Fruit fly (Drosophila melanogaster) whole organism, embryonic: ENCODE measurements around the gene CG15553.

Experiments
- Abd-B ChIP-seq: fragments of 200-800 bp; sonication (Bioruptor generic); optimal IDR thresholded peaks from 2 replicates; lab custom pipeline; 2018; ENCODE audit warnings: missing biosample characterization, mild to moderate bottlenecking, missing genetic modification characterization, moderate library complexity
- Bdp1 ChIP-seq: fragments of 200-800 bp; sonication (Bioruptor generic); optimal IDR thresholded peaks from 3 replicates; lab custom pipeline; 2016; ENCODE audit warnings: missing biosample characterization, missing genetic modification characterization
- C15 ChIP-seq: fragments of 200-800 bp; sonication (Bioruptor generic); IDR thresholded peaks from 3 replicates; pipeline ENCODE4 v1.3.6; 2022; ENCODE audit warnings: missing biosample characterization, missing genetic modification characterization
- CG10543 ChIP-seq: fragments of 200-800 bp; sonication (Bioruptor generic); optimal IDR thresholded peaks from 3 replicates; lab custom pipeline; 2017; ENCODE audit warnings: missing biosample characterization, mild to moderate bottlenecking, missing genetic modification characterization, moderate library complexity
- CG10654 ChIP-seq: fragments of 200-800 bp; sonication (Bioruptor generic); optimal IDR thresholded peaks from 2 replicates; lab custom pipeline; 2016; ENCODE audit warnings: missing biosample characterization, missing genetic modification characterization
- CG11247 ChIP-seq: fragments of 200-800 bp; sonication (Bioruptor generic); IDR thresholded peaks from 2 replicates; pipeline ENCODE4 v1.3.6; 2022; ENCODE audit warnings: missing biosample characterization, missing genetic modification characterization
- CG14014 ChIP-seq: fragments of 200-800 bp; sonication (Bioruptor generic); IDR thresholded peaks from 2 replicates; pipeline ENCODE4 v1.3.6; 2022; ENCODE audit warnings: missing biosample characterization, missing genetic modification characterization
- CG16779 ChIP-seq: fragments of 200-800 bp; sonication (Bioruptor generic); IDR thresholded peaks from 2 replicates; pipeline ENCODE4 v1.3.6; 2022; ENCODE audit warnings: missing biosample characterization, missing genetic modification characterization
- CG2129 ChIP-seq: fragments of 200-800 bp; sonication (Bioruptor generic); IDR thresholded peaks from 2 replicates; pipeline ENCODE4 v1.3.6; 2022; ENCODE audit warnings: missing biosample characterization, missing genetic modification characterization; ENCODE audit not compliant: partially characterized antibody
- CG3281 ChIP-seq: fragments of 200-800 bp; sonication (Bioruptor generic); optimal IDR thresholded peaks from 3 replicates; lab custom pipeline; 2017; ENCODE audit warnings: missing biosample characterization, mild to moderate bottlenecking, missing genetic modification characterization
- CG34376 ChIP-seq: fragments of 200-800 bp; sonication (Bioruptor generic); optimal IDR thresholded peaks from 2 replicates; lab custom pipeline; 2018; ENCODE audit warnings: missing biosample characterization, mild to moderate bottlenecking, missing genetic modification characterization
- CG5180 ChIP-seq: fragments of 200-800 bp; sonication (Bioruptor generic); optimal IDR thresholded peaks from 3 replicates; lab custom pipeline; 2017; ENCODE audit warnings: missing biosample characterization, missing genetic modification characterization, mild to moderate bottlenecking, moderate library complexity, missing genetic modification reagents
- CG7963 ChIP-seq: fragments of 200-800 bp; sonication (Bioruptor generic); IDR thresholded peaks from 3 replicates; pipeline ENCODE4 v1.3.6; 2022; ENCODE audit warnings: missing biosample characterization, missing genetic modification characterization; ENCODE audit not compliant: partially characterized antibody
- Chrac-16 ChIP-seq: fragments of 200-800 bp; sonication (Bioruptor generic); optimal IDR thresholded peaks from 3 replicates; lab custom pipeline; 2016; ENCODE audit warnings: missing biosample characterization, missing genetic modification characterization
- Dll ChIP-seq: fragments of 200-800 bp; sonication (Bioruptor generic); IDR thresholded peaks from 4 replicates; pipeline ENCODE4 v1.3.6; 2022; ENCODE audit warnings: missing biosample characterization, missing genetic modification characterization; ENCODE audit not compliant: partially characterized antibody
- HLH4C ChIP-seq: fragments of 200-800 bp; sonication (Bioruptor generic); IDR thresholded peaks from 3 replicates; pipeline ENCODE4 v1.3.6; 2022; ENCODE audit warnings: missing biosample characterization, missing genetic modification characterization; ENCODE audit not compliant: partially characterized antibody
- HLHmδ ChIP-seq: fragments of 200-800 bp; sonication (Bioruptor generic); optimal IDR thresholded peaks from 2 replicates; lab custom pipeline; 2018; ENCODE audit warnings: missing biosample characterization, mild to moderate bottlenecking, missing genetic modification characterization, moderate library complexity
- Hr51 ChIP-seq, 2 experiments: fragments of 200-800 bp; sonication (Bioruptor generic); optimal IDR thresholded peaks; 2 replicates in 1 of 2; 3 replicates in 1 of 2; lab custom pipeline; 2016 to 2018; ENCODE audit warnings: missing biosample characterization in 2 of 2, missing genetic modification characterization in 2 of 2, mild to moderate bottlenecking in 1 of 2, moderate library complexity in 1 of 2
- Kr ChIP-seq: fragments of 200-800 bp; sonication (Bioruptor generic); optimal IDR thresholded peaks from 2 replicates; lab custom pipeline; 2017; ENCODE audit warnings: missing biosample characterization, mild to moderate bottlenecking, missing genetic modification characterization
- Lpt ChIP-seq: fragments of >200 bp; optimal IDR thresholded peaks from 2 replicates; lab custom pipeline; 2018; ENCODE audit warnings: missing biosample characterization, missing genetic modification characterization
- Neu2 ChIP-seq: fragments of 200-800 bp; sonication (Bioruptor generic); optimal IDR thresholded peaks from 3 replicates; lab custom pipeline; 2016; ENCODE audit warnings: missing biosample characterization, missing genetic modification characterization, borderline replicate concordance
- Nf-YA ChIP-seq: fragments of 200-800 bp; sonication (Bioruptor generic); IDR thresholded peaks from 2 replicates; pipeline ENCODE4 v1.3.6; 2022; ENCODE audit warnings: missing biosample characterization, missing genetic modification characterization
- Poxn ChIP-seq: fragments of 200-800 bp; sonication (Bioruptor generic); IDR thresholded peaks from 2 replicates; pipeline ENCODE4 v1.3.6; 2022; ENCODE audit warnings: missing biosample characterization, missing genetic modification characterization
- Rfx ChIP-seq: fragments of 200-800 bp; sonication (Bioruptor generic); IDR thresholded peaks from 2 replicates; pipeline ENCODE4 v1.3.6; 2022; ENCODE audit warnings: missing biosample characterization, missing genetic modification characterization
- Ssrp ChIP-seq: fragments of 200-800 bp; sonication (Bioruptor generic); optimal IDR thresholded peaks from 2 replicates; lab custom pipeline; 2018; ENCODE audit warnings: missing biosample characterization, mild to moderate bottlenecking, missing genetic modification characterization, moderate library complexity
- Stat92E ChIP-seq, 3 experiments: fragments of >200 bp in 2 of 3; fragments of 200-800 bp in 1 of 3; sonication (Bioruptor generic) in 1 of 3; optimal IDR thresholded peaks; 2 replicates each; lab custom pipeline; 2017 to 2019; ENCODE audit warnings: missing biosample characterization in 3 of 3, missing genetic modification characterization in 3 of 3, mild to moderate bottlenecking in 1 of 3, moderate library complexity in 1 of 3
- ash1 ChIP-seq: fragments of 200-800 bp; sonication (Bioruptor generic); optimal IDR thresholded peaks from 2 replicates; lab custom pipeline; 2018; ENCODE audit warnings: missing biosample characterization, mild to moderate bottlenecking, missing genetic modification characterization
- az2 ChIP-seq: fragments of 200-800 bp; sonication (Bioruptor generic); optimal IDR thresholded peaks from 3 replicates; lab custom pipeline; 2016; ENCODE audit warnings: missing biosample characterization, missing genetic modification characterization
- bowl ChIP-seq: fragments of 200-800 bp; sonication (Bioruptor generic); IDR thresholded peaks from 2 replicates; pipeline ENCODE4 v1.3.6; 2022; ENCODE audit warnings: missing biosample characterization, missing genetic modification characterization
- cad ChIP-seq: fragments of >200 bp; optimal IDR thresholded peaks from 2 replicates; lab custom pipeline; 2017; ENCODE audit warnings: missing biosample characterization, missing genetic modification characterization
- cas ChIP-seq: fragments of 200-800 bp; sonication (Bioruptor generic); IDR thresholded peaks from 2 replicates; pipeline ENCODE4 v1.3.6; 2022; ENCODE audit warnings: missing biosample characterization, missing genetic modification characterization
- ci ChIP-seq: fragments of 200-800 bp; sonication (Bioruptor generic); IDR thresholded peaks from 3 replicates; pipeline ENCODE4 v1.3.6; 2022; ENCODE audit warnings: missing biosample characterization, missing genetic modification characterization
- cwo ChIP-seq: fragments of 200-800 bp; sonication (Bioruptor generic); optimal IDR thresholded peaks from 3 replicates; lab custom pipeline; 2017; ENCODE audit warnings: missing biosample characterization, missing genetic modification characterization, mild to moderate bottlenecking, moderate library complexity, missing genetic modification reagents
- esg ChIP-seq: fragments of 200-800 bp; sonication (Bioruptor generic); conservative IDR thresholded peaks from 2 replicates; pipeline ENCODE4 v1.3.6; 2022; ENCODE audit warnings: missing biosample characterization, missing genetic modification characterization
- fd64A ChIP-seq: fragments of 200-800 bp; sonication (Bioruptor generic); optimal IDR thresholded peaks from 3 replicates; lab custom pipeline; 2018; ENCODE audit warnings: missing biosample characterization, mild to moderate bottlenecking, missing genetic modification characterization
- fru ChIP-seq: fragments of >200 bp; optimal IDR thresholded peaks from 2 replicates; lab custom pipeline; 2017
- h ChIP-seq: fragments of >200 bp; optimal IDR thresholded peaks from 2 replicates; lab custom pipeline; 2017
- mld ChIP-seq: fragments of 200-800 bp; sonication (Bioruptor generic); IDR thresholded peaks from 3 replicates; pipeline ENCODE4 v1.3.6; 2022; ENCODE audit warnings: missing biosample characterization, missing genetic modification characterization; ENCODE audit not compliant: partially characterized antibody
- nerfin-1 ChIP-seq: fragments of 200-800 bp; sonication (Bioruptor generic); optimal IDR thresholded peaks from 3 replicates; lab custom pipeline; 2019; ENCODE audit warnings: missing biosample characterization, mild to moderate bottlenecking, missing genetic modification characterization, moderate library complexity
- nerfin-2 ChIP-seq: fragments of 200-800 bp; sonication (Bioruptor generic); IDR thresholded peaks from 2 replicates; pipeline ENCODE4 v1.3.6; 2022; ENCODE audit warnings: missing biosample characterization, missing genetic modification characterization; ENCODE audit not compliant: partially characterized antibody
- oc ChIP-seq: fragments of 200-800 bp; sonication (Bioruptor generic); optimal IDR thresholded peaks from 2 replicates; lab custom pipeline; 2018; ENCODE audit warnings: missing biosample characterization, mild to moderate bottlenecking, missing genetic modification characterization, moderate library complexity
- pan ChIP-seq, 4 experiments: fragments of >200 bp in 3 of 4; fragments of 200-800 bp in 1 of 4; sonication (Bioruptor generic) in 1 of 4; optimal IDR thresholded peaks in 3 of 4; IDR thresholded peaks in 1 of 4; 2 replicates each; pipeline versions ENCODE4 v1.3.6 to Lab custom; 2017 to 2022; ENCODE audit warnings: missing biosample characterization in 2 of 4, missing genetic modification characterization in 2 of 4, mixed read lengths in 1 of 4
- pb ChIP-seq: fragments of 200-800 bp; sonication (Bioruptor generic); optimal IDR thresholded peaks from 3 replicates; lab custom pipeline; 2016; ENCODE audit warnings: missing biosample characterization, missing genetic modification characterization
- psq ChIP-seq: fragments of 200-800 bp; sonication (Bioruptor generic); optimal IDR thresholded peaks from 2 replicates; lab custom pipeline; 2017; ENCODE audit warnings: missing biosample characterization, missing genetic modification characterization
- sens-2 ChIP-seq: fragments of 200-800 bp; sonication (Bioruptor generic); IDR thresholded peaks from 2 replicates; pipeline ENCODE4 v1.3.6; 2022; ENCODE audit warnings: missing biosample characterization, missing genetic modification characterization
- stc ChIP-seq: fragments of 200-800 bp; sonication (Bioruptor generic); IDR thresholded peaks from 2 replicates; pipeline ENCODE4 v1.3.6; 2022; ENCODE audit warnings: missing biosample characterization, missing genetic modification characterization
- tll ChIP-seq, 2 experiments: fragments of 200-800 bp in 1 of 2; fragments of >200 bp in 1 of 2; sonication (Bioruptor generic) in 1 of 2; optimal IDR thresholded peaks; 2 replicates each; lab custom pipeline; 2017 to 2019; ENCODE audit warnings: missing biosample characterization in 2 of 2, missing genetic modification characterization in 2 of 2, mild to moderate bottlenecking in 1 of 2, moderate library complexity in 1 of 2
- zfh2 ChIP-seq: fragments of 200-800 bp; sonication (Bioruptor generic); optimal IDR thresholded peaks from 2 replicates; lab custom pipeline; 2016; ENCODE audit warnings: missing biosample characterization, missing genetic modification characterization

The CG15553 gene

DNA sequence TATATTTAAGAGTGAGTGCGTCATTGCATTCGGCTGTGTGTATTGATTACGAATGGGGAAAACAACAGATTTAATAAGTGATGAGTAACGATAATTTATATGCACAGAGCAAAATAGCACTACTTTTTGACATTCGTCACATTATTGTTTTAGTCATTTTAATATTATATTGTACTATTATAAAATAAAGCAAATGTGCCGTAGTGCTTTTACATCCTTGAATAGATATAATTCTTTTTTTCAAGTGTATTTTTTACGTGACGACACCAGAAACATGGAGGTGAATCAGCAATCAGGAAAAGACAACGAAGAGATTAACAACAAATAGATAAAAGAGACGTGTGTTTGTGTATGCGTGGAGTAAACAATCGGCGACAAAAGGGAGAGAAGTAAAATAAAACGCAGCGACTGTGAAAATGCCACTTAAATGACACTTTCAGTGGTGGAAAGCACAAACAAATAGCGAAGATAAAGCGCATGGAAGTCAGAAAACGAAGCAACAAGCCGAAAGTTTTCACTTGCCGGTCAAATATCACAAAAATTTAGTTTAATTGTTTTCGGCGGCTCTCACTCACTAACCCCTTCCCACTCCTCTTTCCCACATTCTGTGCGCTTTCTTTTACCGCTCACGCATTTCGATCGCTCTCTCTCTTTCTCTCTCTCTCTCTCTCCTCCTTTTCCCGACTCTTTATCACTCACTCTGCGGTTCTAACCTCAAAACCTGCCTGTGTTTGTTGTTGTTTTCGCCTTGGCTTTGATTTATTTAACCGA lies 41.7 kb downstream of the CG15553 start (continued):
- TF ChIP-seq mld (GFP tag; lab: Robert Waterston, UW), result no peak
- no peak for TF ChIP-seq CG11247 (GFP tag; lab: Robert Waterston, UW)
- peak; percentile 71 for TF ChIP-seq Chrac-16 (GFP tag; lab: Kevin White, UChicago)
- TF ChIP-seq zfh2 (GFP tag; lab: Kevin White, UChicago), result peak; percentile 30
- no peak for TF ChIP-seq ash1 (GFP tag; lab: Kevin White, UChicago)
- no peak for TF ChIP-seq tll (GFP tag; optimal IDR thresholded peaks at IDR 0.05; lab: Kevin White, UChicago)
- TF ChIP-seq CG16779 (GFP tag; lab: Robert Waterston, UW), result no peak
- TF ChIP-seq Ssrp (tag; lab: Kevin White, UChicago), result peak; percentile 87
- TF ChIP-seq Abd-B (GFP tag; lab: Kevin White, UChicago), result peak; percentile 80
- TF ChIP-seq az2, result peak; percentile 80
- no peak for TF ChIP-seq Neu2
- TF ChIP-seq sens-2 (GFP tag; lab: Robert Waterston, UW), result no peak
- peak; percentile 79 for TF ChIP-seq CG3281 (GFP tag; lab: Kevin White, UChicago)
- TF ChIP-seq psq (GFP tag; lab: Kevin White, UChicago), result peak; percentile 38
- no peak for TF ChIP-seq Dll (GFP tag; lab: Robert Waterston, UW)
- no peak for TF ChIP-seq fru (lab: Kevin White, UChicago)
- TF ChIP-seq Poxn, result no peak
- peak; percentile 74 for TF ChIP-seq Kr (GFP tag; lab: Kevin White, UChicago)
- TF ChIP-seq h (lab: Kevin White, UChicago), result no peak
- TF ChIP-seq Lpt (GFP tag; lab: Kevin White, UChicago), result no peak
- TF ChIP-seq esg, result peak; percentile 72
- TF ChIP-seq pan (optimal IDR thresholded peaks at IDR 0.05; lab: Kevin White, UChicago), result no peak
- TF ChIP-seq pan (GFP tag; optimal IDR thresholded peaks at IDR 0.05 in 1 of 2, IDR thresholded peaks at IDR 0.05 in 1 of 2), result peak in 1 of 2 experiments; percentile 79
- peak; percentile 82 for TF ChIP-seq oc (tag; lab: Kevin White, UChicago)
- TF ChIP-seq cas (GFP tag; lab: Robert Waterston, UW), result peak; percentile 58; the same call in 1 of the 2 replicates
- TF ChIP-seq cwo (GFP tag; lab: Kevin White, UChicago), result peak; percentile 70
- TF ChIP-seq CG10543 (GFP tag; lab: Kevin White, UChicago), result peak; percentile 45
- TF ChIP-seq CG10654, result peak; percentile 75
- peak in 1 of 2 experiments; percentile 85 for TF ChIP-seq Hr51 (GFP tag; optimal IDR thresholded peaks at IDR 0.05; lab: Kevin White, UChicago)
- peak; percentile 70 for TF ChIP-seq CG14014 (GFP tag; lab: Robert Waterston, UW)
- peak; percentile 89 for TF ChIP-seq ci (GFP tag; lab: Robert Waterston, UW)
- TF ChIP-seq HLHmδ (GFP tag; lab: Kevin White, UChicago), result no peak
- TF ChIP-seq CG2129 (GFP tag; lab: Robert Waterston, UW), result no peak
- TF ChIP-seq Rfx (GFP tag; lab: Robert Waterston, UW), result peak; percentile 76
- peak in 1 of 3 experiments; percentile 50 for TF ChIP-seq Stat92E (GFP tag; optimal IDR thresholded peaks at IDR 0.05; lab: Kevin White, UChicago)
- peak; percentile 58; the same call in 1 of the 3 replicates for TF ChIP-seq C15 (GFP tag; lab: Robert Waterston, UW)
- no peak for TF ChIP-seq CG7963 (GFP tag; lab: Robert Waterston, UW)
- TF ChIP-seq CG34376 (GFP tag; lab: Kevin White, UChicago), result peak; percentile 43
- TF ChIP-seq HLH4C (GFP tag; lab: Robert Waterston, UW), result no peak
- TF ChIP-seq nerfin-2, result no peak
- no peak for TF ChIP-seq cad
- no peak for TF ChIP-seq Bdp1 (GFP tag; lab: Kevin White, UChicago)
- TF ChIP-seq fd64A (GFP tag; lab: Kevin White, UChicago), result peak; percentile 81
- peak; percentile 83 for TF ChIP-seq stc (GFP tag; lab: Robert Waterston, UW)
- peak; percentile 64 for TF ChIP-seq CG5180 (GFP tag; lab: Kevin White, UChicago)
- peak; percentile 71 for TF ChIP-seq Nf-YA (GFP tag; lab: Robert Waterston, UW)
- TF ChIP-seq nerfin-1 (tag; lab: Kevin White, UChicago), result peak; percentile 78
- TF ChIP-seq bowl (GFP tag; lab: Robert Waterston, UW), result 0 out of 2 replicates have a peak, but pooled peaks have one; percentile 15
- TF ChIP-seq pb (GFP tag; lab: Kevin White, UChicago), result no peak
